Worm (Caenorhabditis elegans): Measurements from ENCODE around the gene clec-5.

DNA sequence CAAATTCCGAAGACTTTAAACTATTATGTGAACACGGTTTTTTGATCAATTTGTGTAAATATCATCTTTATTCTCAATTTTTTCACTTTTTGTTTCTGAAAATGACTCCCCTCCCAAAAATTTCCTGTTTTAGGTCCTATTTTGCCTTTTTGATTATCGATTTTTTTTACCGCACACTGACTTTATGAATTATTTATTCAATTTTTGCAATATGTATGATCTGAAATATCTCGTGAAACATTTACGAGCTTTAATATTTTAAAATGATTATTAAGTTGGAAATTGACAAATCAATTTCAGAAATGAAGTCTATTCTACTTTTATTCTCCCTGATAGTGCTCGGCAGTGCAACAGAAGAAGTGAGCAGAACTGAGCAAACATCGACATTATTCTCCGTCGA, 4.0 kb downstream of the clec-5 start, which contains the start of gene C35D10.1:
- no peak for TF ChIP-seq atf-7 (tag; optimal IDR thresholded peaks at IDR 0.05)
- TF ChIP-seq efl-1 (GFP tag; optimal IDR thresholded peaks at IDR 0.05) = no peak
- TF ChIP-seq ama-1 (optimal IDR thresholded peaks at IDR 0.05) = no peak
- no peak for TF ChIP-seq ama-1 (GFP tag; optimal IDR thresholded peaks at IDR 0.05)
- TF ChIP-seq pha-4 (tag; optimal IDR thresholded peaks at IDR 0.05) = no peak
- TF ChIP-seq snpc-4 (GFP tag; optimal IDR thresholded peaks at IDR 0.05) = no peak
- no peak for TF ChIP-seq snpc-4 (tag; optimal IDR thresholded peaks at IDR 0.05)
- TF ChIP-seq nfya-2 (GFP tag; IDR thresholded peaks at IDR 0.05) = no peak
- TF ChIP-seq die-1 (tag; optimal IDR thresholded peaks at IDR 0.05) = no peak
- no peak for TF ChIP-seq hmg-20 (GFP tag; IDR thresholded peaks at IDR 0.05)
- TF ChIP-seq Y67H2A.10 (GFP tag; conservative IDR thresholded peaks at IDR 0.05) = no peak
